Worm (Caenorhabditis elegans) whole organism, young adult: ENCODE measurements around the gene C25H3.3.

Experiments
- D2030.7 ChIP-seq: fragments of 200-800 bp; sonication (Bioruptor generic); IDR thresholded peaks from 2 replicates; pipeline ENCODE4 v1.3.6; 2022; ENCODE audit warnings: missing genetic modification reagents, missing genetic modification characterization, missing compliant biosample characterization
- F22D6.2 ChIP-seq: sonication (generic microtip); optimal IDR thresholded peaks from 2 replicates; lab custom pipeline; 2016; ENCODE audit warnings: mild to moderate bottlenecking, missing genetic modification characterization, missing compliant biosample characterization
- F39B2.1 ChIP-seq: fragments of 200-800 bp; sonication (Bioruptor generic); IDR thresholded peaks from 2 replicates; pipeline ENCODE4 v1.3.6; 2022; ENCODE audit warnings: missing genetic modification reagents, missing genetic modification characterization, missing compliant biosample characterization
- K12H6.12 ChIP-seq: fragments of 200-800 bp; sonication (Bioruptor generic); optimal IDR thresholded peaks from 2 replicates; lab custom pipeline; 2018; ENCODE audit warnings: mild to moderate bottlenecking, missing genetic modification characterization, missing compliant biosample characterization
- Y95B8A.8 ChIP-seq: fragments of 200-800 bp; sonication (Bioruptor generic); IDR thresholded peaks from 2 replicates; pipeline ENCODE4 v1.3.6; 2022; ENCODE audit warnings: missing genetic modification reagents, missing genetic modification characterization, missing compliant biosample characterization
- ZK185.1 ChIP-seq: sonication (generic microtip); optimal IDR thresholded peaks from 2 replicates; lab custom pipeline; 2016; ENCODE audit warnings: mild to moderate bottlenecking, missing genetic modification characterization, missing compliant biosample characterization; ENCODE audit not compliant: poor library complexity, severe bottlenecking
- akir-1 ChIP-seq: fragments of 200-800 bp; sonication (Bioruptor generic); optimal IDR thresholded peaks from 2 replicates; lab custom pipeline; 2018; ENCODE audit warnings: mild to moderate bottlenecking, missing genetic modification characterization, moderate library complexity, missing compliant biosample characterization
- aptf-3 ChIP-seq: fragments of 200-800 bp; sonication (Bioruptor generic); IDR thresholded peaks from 2 replicates; pipeline ENCODE4 v1.3.6; 2022; ENCODE audit warnings: missing genetic modification characterization, missing compliant biosample characterization
- bed-1 ChIP-seq: fragments of 200-800 bp; sonication (Bioruptor generic); IDR thresholded peaks from 2 replicates; pipeline ENCODE4 v1.3.6; 2022; ENCODE audit warnings: missing genetic modification reagents, missing genetic modification characterization, missing compliant biosample characterization
- bed-2 ChIP-seq: fragments of 200-800 bp; sonication (Bioruptor generic); IDR thresholded peaks from 2 replicates; pipeline ENCODE4 v1.3.6; 2022; ENCODE audit warnings: missing genetic modification reagents, missing genetic modification characterization, missing compliant biosample characterization
- cebp-2 ChIP-seq: fragments of 200-800 bp; sonication (Bioruptor generic); IDR thresholded peaks from 2 replicates; pipeline ENCODE4 v1.3.6; 2022; ENCODE audit warnings: missing genetic modification characterization, missing compliant biosample characterization
- ceh-100 ChIP-seq: fragments of 200-800 bp; sonication (Bioruptor generic); IDR thresholded peaks from 2 replicates; pipeline ENCODE4 v1.3.6; 2022; ENCODE audit warnings: missing genetic modification reagents, missing genetic modification characterization, missing compliant biosample characterization
- ceh-27 ChIP-seq: fragments of 200-800 bp; sonication (Bioruptor generic); optimal IDR thresholded peaks from 2 replicates; lab custom pipeline; 2018; ENCODE audit warnings: mild to moderate bottlenecking, missing genetic modification characterization, moderate library complexity, missing compliant biosample characterization
- ceh-91 ChIP-seq: fragments of 200-800 bp; sonication (Bioruptor generic); IDR thresholded peaks from 2 replicates; pipeline ENCODE4 v1.3.6; 2022; ENCODE audit warnings: missing genetic modification reagents, missing genetic modification characterization, missing compliant biosample characterization
- dpl-1 ChIP-seq: fragments of 150-350 bp; optimal IDR thresholded peaks from 2 replicates; lab custom pipeline; 2014; ENCODE audit warnings: missing biosample characterization, missing genetic modification reagents, missing genetic modification characterization
- egl-18 ChIP-seq: fragments of 200-800 bp; sonication (Bioruptor generic); IDR thresholded peaks from 2 replicates; pipeline ENCODE4 v1.3.6; 2022; ENCODE audit warnings: missing genetic modification reagents, missing genetic modification characterization, missing compliant biosample characterization
- egl-44 ChIP-seq: fragments of 200-800 bp; sonication (Bioruptor generic); IDR thresholded peaks from 2 replicates; pipeline ENCODE4 v1.3.6; 2022; ENCODE audit warnings: missing genetic modification reagents, missing genetic modification characterization, missing compliant biosample characterization
- gei-17 ChIP-seq: fragments of 200-800 bp; sonication (Bioruptor generic); optimal IDR thresholded peaks from 2 replicates; lab custom pipeline; 2018; ENCODE audit warnings: mild to moderate bottlenecking, missing genetic modification characterization, missing compliant biosample characterization
- hlh-12 ChIP-seq: sonication (generic microtip); optimal IDR thresholded peaks from 2 replicates; lab custom pipeline; 2016; ENCODE audit warnings: missing genetic modification characterization, missing compliant biosample characterization
- hmg-1.2 ChIP-seq: fragments of 200-800 bp; sonication (Bioruptor generic); IDR thresholded peaks from 2 replicates; pipeline ENCODE4 v1.3.6; 2022; ENCODE audit warnings: missing genetic modification reagents, missing genetic modification characterization, missing compliant biosample characterization
- lin-35 ChIP-seq, 3 experiments: fragments of 150-350 bp in 2 of 3; sonication (generic microtip) in 1 of 3; optimal IDR thresholded peaks; 2 replicates each; lab custom pipeline; 2014 to 2018; ENCODE audit warnings: missing biosample characterization in 3 of 3, missing genetic modification characterization in 3 of 3, missing genetic modification reagents in 3 of 3
- lin-54 ChIP-seq: fragments of 200-800 bp; sonication (Bioruptor generic); optimal IDR thresholded peaks from 2 replicates; lab custom pipeline; 2018; ENCODE audit warnings: mild to moderate bottlenecking, missing genetic modification characterization, missing compliant biosample characterization
- madf-10 ChIP-seq: sonication (generic microtip); optimal IDR thresholded peaks from 2 replicates; lab custom pipeline; 2016; ENCODE audit warnings: mild to moderate bottlenecking, missing genetic modification characterization, missing compliant biosample characterization
- madf-6 ChIP-seq: fragments of 200-800 bp; sonication (Bioruptor generic); IDR thresholded peaks from 2 replicates; pipeline ENCODE4 v1.3.6; 2022; ENCODE audit warnings: missing genetic modification reagents, missing genetic modification characterization, missing compliant biosample characterization
- madf-8 ChIP-seq: fragments of 200-800 bp; sonication (Bioruptor generic); conservative IDR thresholded peaks from 2 replicates; pipeline ENCODE4 v1.3.6; 2022; ENCODE audit warnings: missing genetic modification reagents, missing genetic modification characterization, missing compliant biosample characterization
- mcd-1 ChIP-seq: fragments of 200-800 bp; sonication (Bioruptor generic); IDR thresholded peaks from 2 replicates; pipeline ENCODE4 v1.3.6; 2022; ENCODE audit warnings: missing genetic modification reagents, missing genetic modification characterization, missing compliant biosample characterization
- pbrm-1 ChIP-seq: fragments of 200-800 bp; sonication (Bioruptor generic); IDR thresholded peaks from 2 replicates; pipeline ENCODE4 v1.3.6; 2022; ENCODE audit warnings: missing genetic modification reagents, missing genetic modification characterization, missing compliant biosample characterization
- rec-8 ChIP-seq, 2 experiments: sonication (generic microtip); optimal IDR thresholded peaks; 2 replicates each; lab custom pipeline; 2016; ENCODE audit warnings: mild to moderate bottlenecking in 2 of 2, missing genetic modification characterization in 2 of 2, missing genetic modification reagents in 2 of 2, missing genotype in 2 of 2, missing biosample characterization in 1 of 2, missing compliant biosample characterization in 1 of 2, moderate library complexity in 1 of 2
- repo-1 ChIP-seq: sonication (generic microtip); optimal IDR thresholded peaks from 2 replicates; lab custom pipeline; 2017; ENCODE audit warnings: mild to moderate bottlenecking, missing genetic modification characterization, missing compliant biosample characterization
- somi-1 ChIP-seq: fragments of 200-800 bp; sonication (Bioruptor generic); optimal IDR thresholded peaks from 2 replicates; lab custom pipeline; 2018; ENCODE audit warnings: mild to moderate bottlenecking, missing genetic modification characterization, missing compliant biosample characterization
- sptf-2 ChIP-seq: fragments of 200-800 bp; sonication (Bioruptor generic); optimal IDR thresholded peaks from 2 replicates; lab custom pipeline; 2018; ENCODE audit warnings: mild to moderate bottlenecking, missing genetic modification characterization, missing compliant biosample characterization
- tbp1 ChIP-seq: fragments of 200-800 bp; sonication (Bioruptor generic); optimal IDR thresholded peaks from 2 replicates; lab custom pipeline; 2018; ENCODE audit warnings: mild to moderate bottlenecking, missing genetic modification characterization, missing compliant biosample characterization
- tbx-9 ChIP-seq: sonication (generic microtip); optimal IDR thresholded peaks from 2 replicates; lab custom pipeline; 2016; ENCODE audit warnings: borderline replicate concordance, missing genetic modification characterization, inconsistent platforms, missing compliant biosample characterization
- unc-62 ChIP-seq: fragments of 150-350 bp; optimal IDR thresholded peaks from 2 replicates; lab custom pipeline; 2014; ENCODE audit warnings: missing biosample characterization, missing genetic modification reagents, missing genetic modification characterization
- ztf-25 ChIP-seq: fragments of 200-800 bp; sonication (Bioruptor generic); IDR thresholded peaks from 2 replicates; pipeline ENCODE4 v1.3.6; 2022; ENCODE audit warnings: missing genetic modification reagents, missing genetic modification characterization, missing compliant biosample characterization
- ztf-26 ChIP-seq: sonication (generic microtip); optimal IDR thresholded peaks from 2 replicates; lab custom pipeline; 2017; ENCODE audit warnings: missing genetic modification characterization, missing compliant biosample characterization
- ztf-28 ChIP-seq: fragments of 200-800 bp; sonication (Bioruptor generic); IDR thresholded peaks from 2 replicates; pipeline ENCODE4 v1.3.6; 2022; ENCODE audit warnings: missing genetic modification reagents, missing genetic modification characterization, missing compliant biosample characterization

Gene C25H3.3

DNA sequence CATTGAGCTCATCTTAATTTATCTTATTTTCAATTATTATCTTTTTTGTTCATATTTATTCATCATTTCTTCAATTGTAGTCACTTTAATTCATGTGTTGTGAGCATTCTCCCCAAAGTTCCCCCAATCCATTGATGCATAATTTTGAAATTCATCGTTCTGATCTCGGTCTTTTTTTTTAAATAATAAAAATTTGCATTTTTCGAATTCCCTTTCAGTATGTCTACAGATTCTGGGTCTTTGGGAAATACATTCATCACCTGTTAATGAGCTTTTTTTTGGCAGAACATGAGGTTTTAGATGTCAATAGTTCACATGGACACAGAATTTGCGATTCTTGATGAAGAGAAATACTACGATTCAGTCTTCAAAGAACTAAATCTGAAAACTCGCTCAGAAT is 25.9 kb downstream of the C25H3.3 start, which contains the start of gene damt-1:
Gene damt-1, plus strand, starts transcription at position 301 of the 400 bp plus-strand sequence.
- TF ChIP-seq madf-10 (tag; lab: Kevin White, UChicago): no peak
- no peak for TF ChIP-seq F39B2.1 (GFP tag; lab: Robert Waterston, UW)
- TF ChIP-seq madf-6: no peak
- TF ChIP-seq aptf-3 (GFP tag; lab: Robert Waterston, UW): no peak
- TF ChIP-seq cebp-2: no peak
- TF ChIP-seq pbrm-1 (GFP tag; lab: Robert Waterston, UW): no peak
- TF ChIP-seq bed-2: no peak
- no peak for TF ChIP-seq madf-8
- TF ChIP-seq D2030.7 (GFP tag; lab: Robert Waterston, UW): no peak
- no peak for TF ChIP-seq hlh-12
- TF ChIP-seq dpl-1 (GFP tag; lab: Kevin White, UChicago): no peak
- TF ChIP-seq gei-17 (GFP tag; lab: Kevin White, UChicago): no peak
- TF ChIP-seq ztf-28 (GFP tag; lab: Robert Waterston, UW): no peak
- no peak for TF ChIP-seq tbp1 (GFP tag; lab: Kevin White, UChicago)
- TF ChIP-seq somi-1 (GFP tag; lab: Kevin White, UChicago): no peak
- TF ChIP-seq mcd-1: no peak
- no peak for TF ChIP-seq sptf-2
- no peak for TF ChIP-seq Y95B8A.8
- TF ChIP-seq repo-1 (tag; lab: Kevin White, UChicago): no peak

DNA sequence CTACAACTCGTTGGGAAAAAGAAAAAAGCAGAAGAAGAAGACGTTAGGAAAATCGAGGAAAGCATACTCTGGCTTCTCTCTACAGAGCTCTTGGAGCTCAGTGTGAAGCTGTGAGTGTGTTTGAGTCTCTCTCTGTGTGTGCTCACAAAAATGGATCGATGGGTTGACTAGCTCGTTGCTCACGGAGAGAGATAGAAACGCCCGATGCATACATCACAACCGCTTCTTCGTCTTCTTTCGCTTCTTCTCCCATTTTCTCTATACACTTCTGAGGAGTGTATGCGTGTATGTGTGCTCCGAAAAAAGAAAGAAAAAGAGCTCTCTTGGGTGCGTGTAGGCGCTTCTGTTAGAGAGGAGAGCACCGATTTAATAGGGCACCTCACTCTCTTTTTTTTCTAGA is 31.1 kb downstream of the C25H3.3 start:
- peak in 1 of 3 experiments; percentile 36 for TF ChIP-seq lin-35 (GFP tag; optimal IDR thresholded peaks at IDR 0.05; lab: Kevin White, UChicago)
- peak; percentile 46 for TF ChIP-seq ZK185.1 (tag; lab: Kevin White, UChicago)
- no peak for TF ChIP-seq hlh-12
- TF ChIP-seq ceh-27 (GFP tag; lab: Kevin White, UChicago): peak; percentile 34
- peak; percentile 28; the same call in 1 of the 2 replicates for TF ChIP-seq hmg-1.2 (GFP tag; lab: Robert Waterston, UW)
- no peak for TF ChIP-seq madf-10 (tag; lab: Kevin White, UChicago)
- no peak for TF ChIP-seq egl-44 (GFP tag; lab: Robert Waterston, UW)
- TF ChIP-seq egl-18 (GFP tag; lab: Robert Waterston, UW): no peak
- peak; percentile 60 for TF ChIP-seq K12H6.12
- no peak for TF ChIP-seq ztf-25 (GFP tag; lab: Robert Waterston, UW)

ce11 chrII:5727707-5728106 is 33.7 kb downstream of the C25H3.3 start, which contains the start of gene rab-3:
Gene rab-3, minus strand, starts transcription at chrII:5727853.
- TF ChIP-seq bed-1 (no peak), Y95B8A.8 (no peak), ztf-26 (tag; lab: Kevin White, UChicago) (no peak), ztf-25 (GFP tag; lab: Robert Waterston, UW) (no peak), unc-62 (GFP tag; lab: Kevin White, UChicago) (no peak), akir-1 (GFP tag; lab: Kevin White, UChicago) (no peak), hmg-1.2 (GFP tag; lab: Robert Waterston, UW) (no peak), lin-54 (GFP tag; lab: Kevin White, UChicago) (no peak), F22D6.2 (tag; lab: Kevin White, UChicago) (no peak), ztf-28 (GFP tag; lab: Robert Waterston, UW) (no peak), ceh-100 (GFP tag; lab: Robert Waterston, UW) (no peak), tbx-9 (no peak), F39B2.1 (GFP tag; lab: Robert Waterston, UW) (no peak), gei-17 (GFP tag; lab: Kevin White, UChicago) (no peak), rec-8 (tag; optimal IDR thresholded peaks at IDR 0.05; lab: Kevin White, UChicago) (no peak), ceh-91 (GFP tag; lab: Robert Waterston, UW) (no peak), ceh-27 (GFP tag; lab: Kevin White, UChicago) (no peak), K12H6.12 (no peak)
